Fruit fly (Drosophila melanogaster) whole organism, embryonic: Measurements from ENCODE around the gene Hsp67Ba.
A peak's percentile ranks its signal among the peaks of the same experiment; 100 is the strongest.

Experiments used
- B-H2 ChIP-seq: fragments of 200-800 bp; sonication (Bioruptor generic); optimal IDR thresholded peaks from 2 replicates; lab custom pipeline; 2018; ENCODE audit warnings: missing biosample characterization, mild to moderate bottlenecking, missing genetic modification characterization
- Blimp-1 ChIP-seq: fragments of 200-800 bp; sonication (Bioruptor generic); optimal IDR thresholded peaks from 3 replicates; lab custom pipeline; 2018; ENCODE audit warnings: missing biosample characterization, missing genetic modification characterization, mild to moderate bottlenecking, moderate library complexity, missing genetic modification reagents
- CG10209 ChIP-seq: fragments of 200-800 bp; sonication (Bioruptor generic); optimal IDR thresholded peaks from 3 replicates; lab custom pipeline; 2017; ENCODE audit warnings: missing biosample characterization, mild to moderate bottlenecking, missing genetic modification characterization, missing genetic modification reagents
- CG10543 ChIP-seq: fragments of 200-800 bp; sonication (Bioruptor generic); optimal IDR thresholded peaks from 3 replicates; lab custom pipeline; 2017; ENCODE audit warnings: missing biosample characterization, mild to moderate bottlenecking, missing genetic modification characterization, moderate library complexity
- CG10979 ChIP-seq: fragments of 200-800 bp; sonication (Bioruptor generic); optimal IDR thresholded peaks from 2 replicates; lab custom pipeline; 2018; ENCODE audit warnings: missing biosample characterization, mild to moderate bottlenecking, missing genetic modification characterization, moderate library complexity
- CG14441 ChIP-seq: fragments of 200-800 bp; sonication (Bioruptor generic); IDR thresholded peaks from 2 replicates; pipeline ENCODE4 v1.3.6; 2022; ENCODE audit warnings: missing biosample characterization, missing genetic modification characterization
- CG18011 ChIP-seq: fragments of 200-800 bp; sonication (Bioruptor generic); optimal IDR thresholded peaks from 2 replicates; lab custom pipeline; 2017; ENCODE audit warnings: missing biosample characterization, missing genetic modification characterization, mild to moderate bottlenecking, moderate library complexity, missing genotype
- CG2199 ChIP-seq: fragments of 200-800 bp; sonication (Bioruptor generic); IDR thresholded peaks from 3 replicates; pipeline ENCODE4 v1.3.6; 2022; ENCODE audit warnings: missing biosample characterization, missing genetic modification characterization
- CG30020 ChIP-seq: fragments of 200-800 bp; optimal IDR thresholded peaks from 2 replicates; lab custom pipeline; 2019; ENCODE audit warnings: missing biosample characterization, mild to moderate bottlenecking, missing genetic modification characterization, moderate library complexity
- CG3065 ChIP-seq: fragments of 200-800 bp; sonication (Bioruptor generic); optimal IDR thresholded peaks from 2 replicates; lab custom pipeline; 2016; ENCODE audit warnings: missing biosample characterization, missing genetic modification characterization
- CG31388 ChIP-seq: fragments of 200-800 bp; sonication (Bioruptor generic); optimal IDR thresholded peaks from 2 replicates; lab custom pipeline; 2016; ENCODE audit warnings: missing biosample characterization, missing genetic modification characterization
- CG3847 ChIP-seq: fragments of 200-800 bp; sonication (Bioruptor generic); IDR thresholded peaks from 2 replicates; pipeline ENCODE4 v1.3.6; 2022; ENCODE audit warnings: missing biosample characterization, missing genetic modification characterization
- CG6654 ChIP-seq: fragments of 200-800 bp; sonication (Bioruptor generic); optimal IDR thresholded peaks from 2 replicates; lab custom pipeline; 2017; ENCODE audit warnings: missing biosample characterization, mild to moderate bottlenecking, missing genetic modification characterization
- CG6683 ChIP-seq: fragments of 200-800 bp; sonication (Bioruptor generic); optimal IDR thresholded peaks from 2 replicates; lab custom pipeline; 2017; ENCODE audit warnings: missing biosample characterization, mild to moderate bottlenecking, missing genetic modification characterization, missing genetic modification reagents
- CG6813 ChIP-seq: fragments of 200-800 bp; sonication (Bioruptor generic); optimal IDR thresholded peaks from 2 replicates; lab custom pipeline; 2017; ENCODE audit warnings: missing biosample characterization, missing genetic modification characterization, mild to moderate bottlenecking, moderate library complexity, missing genetic modification reagents
- CG8924 ChIP-seq: fragments of 200-800 bp; optimal IDR thresholded peaks from 3 replicates; lab custom pipeline; 2019; ENCODE audit warnings: missing biosample characterization, mild to moderate bottlenecking, missing genetic modification characterization, moderate library complexity
- CG9797 ChIP-seq: fragments of 200-800 bp; sonication (Bioruptor generic); optimal IDR thresholded peaks from 3 replicates; lab custom pipeline; 2018; ENCODE audit warnings: missing biosample characterization, mild to moderate bottlenecking, missing genetic modification characterization
- CG9876 ChIP-seq: fragments of 200-800 bp; sonication (Bioruptor generic); optimal IDR thresholded peaks from 2 replicates; lab custom pipeline; 2016; ENCODE audit warnings: missing biosample characterization, missing genetic modification characterization
- Dbx ChIP-seq: fragments of 200-800 bp; sonication (Bioruptor generic); IDR thresholded peaks from 3 replicates; pipeline ENCODE4 v1.3.6; 2022; ENCODE audit warnings: missing biosample characterization, missing genetic modification characterization
- Dfd ChIP-seq, 2 experiments: fragments of >200 bp; optimal IDR thresholded peaks; 2 replicates each; lab custom pipeline; 2017; ENCODE audit warnings: missing biosample characterization in 2 of 2, missing genetic modification characterization in 2 of 2
- Dll ChIP-seq: fragments of 200-800 bp; sonication (Bioruptor generic); IDR thresholded peaks from 4 replicates; pipeline ENCODE4 v1.3.6; 2022; ENCODE audit warnings: missing biosample characterization, missing genetic modification characterization; ENCODE audit not compliant: partially characterized antibody
- Doc2 ChIP-seq: fragments of 200-800 bp; sonication (Bioruptor generic); IDR thresholded peaks from 2 replicates; pipeline ENCODE4 v1.3.6; 2022; ENCODE audit warnings: missing biosample characterization, missing genetic modification characterization
- Hr3 ChIP-seq: fragments of 200-800 bp; sonication (Bioruptor generic); optimal IDR thresholded peaks from 3 replicates; lab custom pipeline; 2016; ENCODE audit warnings: missing biosample characterization, missing genetic modification characterization
- Meics ChIP-seq: fragments of 200-800 bp; sonication (Bioruptor generic); optimal IDR thresholded peaks from 2 replicates; lab custom pipeline; 2017; ENCODE audit warnings: missing biosample characterization, mild to moderate bottlenecking, missing genetic modification characterization
- Sry-δ ChIP-seq: fragments of 200-800 bp; sonication (Bioruptor generic); optimal IDR thresholded peaks from 2 replicates; lab custom pipeline; 2016; ENCODE audit warnings: missing biosample characterization, missing genetic modification characterization
- Usf ChIP-seq: fragments of 200-800 bp; sonication (Bioruptor generic); optimal IDR thresholded peaks from 2 replicates; lab custom pipeline; 2017; ENCODE audit warnings: missing genotype, missing biosample characterization, missing genetic modification characterization
- Vsx1 ChIP-seq: fragments of 200-800 bp; sonication (Bioruptor generic); optimal IDR thresholded peaks from 2 replicates; lab custom pipeline; 2017; ENCODE audit warnings: missing biosample characterization, mild to moderate bottlenecking, missing genetic modification characterization, missing genetic modification reagents
- Xbp1 ChIP-seq: fragments of 200-800 bp; sonication (Bioruptor generic); optimal IDR thresholded peaks from 3 replicates; lab custom pipeline; 2016; ENCODE audit warnings: missing biosample characterization, mild to moderate bottlenecking, missing genetic modification characterization
- ac ChIP-seq: fragments of 200-800 bp; sonication (Bioruptor generic); optimal IDR thresholded peaks from 3 replicates; lab custom pipeline; 2017; ENCODE audit warnings: missing biosample characterization, mild to moderate bottlenecking, missing genetic modification characterization
- al ChIP-seq: fragments of 200-800 bp; sonication (Bioruptor generic); IDR thresholded peaks from 2 replicates; pipeline ENCODE4 v1.3.6; 2022; ENCODE audit warnings: missing biosample characterization, missing genetic modification characterization
- ato ChIP-seq: fragments of 200-800 bp; sonication (Bioruptor generic); IDR thresholded peaks from 2 replicates; pipeline ENCODE4 v1.3.6; 2022; ENCODE audit warnings: missing biosample characterization, missing genetic modification characterization; ENCODE audit not compliant: partially characterized antibody
- dati ChIP-seq: fragments of 200-800 bp; sonication (Bioruptor generic); IDR thresholded peaks from 2 replicates; pipeline ENCODE4 v1.3.6; 2022; ENCODE audit warnings: missing biosample characterization, missing genetic modification characterization
- gt ChIP-seq: fragments of 200-800 bp; sonication (Bioruptor generic); IDR thresholded peaks from 2 replicates; pipeline ENCODE4 v1.3.6; 2022; ENCODE audit warnings: missing biosample characterization, missing genetic modification characterization
- jing ChIP-seq: fragments of 200-800 bp; sonication (Bioruptor generic); optimal IDR thresholded peaks from 2 replicates; lab custom pipeline; 2018; ENCODE audit warnings: missing biosample characterization, mild to moderate bottlenecking, missing genetic modification characterization
- klu ChIP-seq: fragments of 200-800 bp; sonication (Bioruptor generic); IDR thresholded peaks from 2 replicates; pipeline ENCODE4 v1.3.6; 2022; ENCODE audit warnings: missing biosample characterization, missing genetic modification characterization
- kni ChIP-seq: fragments of 200-800 bp; sonication (Bioruptor generic); optimal IDR thresholded peaks from 3 replicates; lab custom pipeline; 2017; ENCODE audit warnings: mild to moderate bottlenecking, missing biosample characterization, missing genetic modification reagents, missing genetic modification characterization
- lmd ChIP-seq: fragments of 200-800 bp; sonication (Bioruptor generic); IDR thresholded peaks from 2 replicates; pipeline ENCODE4 v1.3.6; 2022; ENCODE audit warnings: missing biosample characterization, missing genetic modification characterization
- nom ChIP-seq: fragments of 200-800 bp; sonication (Bioruptor generic); optimal IDR thresholded peaks from 2 replicates; lab custom pipeline; 2017; ENCODE audit warnings: missing biosample characterization, missing genetic modification characterization, mild to moderate bottlenecking, moderate library complexity, missing genetic modification reagents
- otp ChIP-seq: fragments of 200-800 bp; sonication (Bioruptor generic); IDR thresholded peaks from 3 replicates; pipeline ENCODE4, ENCODE4 v1.3.6; 2022; ENCODE audit warnings: missing biosample characterization, missing genetic modification characterization
- pum ChIP-seq: fragments of 200-800 bp; sonication (Bioruptor generic); optimal IDR thresholded peaks from 2 replicates; lab custom pipeline; 2016; ENCODE audit warnings: missing biosample characterization, missing genetic modification characterization
- schlank ChIP-seq: fragments of 200-800 bp; sonication (Bioruptor generic); optimal IDR thresholded peaks from 2 replicates; lab custom pipeline; 2018; ENCODE audit warnings: missing biosample characterization, mild to moderate bottlenecking, missing genetic modification characterization
- scrt ChIP-seq: fragments of 200-800 bp; sonication (Bioruptor generic); optimal IDR thresholded peaks from 2 replicates; lab custom pipeline; 2018; ENCODE audit warnings: missing biosample characterization, mild to moderate bottlenecking, missing genetic modification characterization, moderate library complexity
- sr ChIP-seq: fragments of 200-800 bp; sonication (Bioruptor generic); IDR thresholded peaks from 3 replicates; pipeline ENCODE4 v1.3.6; 2022; ENCODE audit warnings: missing biosample characterization, missing genetic modification characterization
- sug ChIP-seq: fragments of 200-800 bp; optimal IDR thresholded peaks from 2 replicates; lab custom pipeline; 2019; ENCODE audit warnings: missing biosample characterization, mild to moderate bottlenecking, missing genetic modification characterization, moderate library complexity
- tgo ChIP-seq: fragments of 200-800 bp; sonication (Bioruptor generic); IDR thresholded peaks from 3 replicates; pipeline ENCODE4 v1.3.6; 2022; ENCODE audit warnings: missing biosample characterization, missing genetic modification characterization
- usp ChIP-seq: fragments of >200 bp; optimal IDR thresholded peaks from 2 replicates; lab custom pipeline; 2017; ENCODE audit warnings: missing biosample characterization, missing genetic modification characterization
- vvl ChIP-seq: fragments of 200-800 bp; sonication (Bioruptor generic); IDR thresholded peaks from 2 replicates; pipeline ENCODE4 v1.3.6; 2022; ENCODE audit warnings: missing biosample characterization, missing genetic modification characterization
- wek ChIP-seq: fragments of 200-800 bp; sonication (Bioruptor generic); optimal IDR thresholded peaks from 3 replicates; lab custom pipeline; 2018; ENCODE audit warnings: missing biosample characterization, mild to moderate bottlenecking, missing genetic modification characterization, moderate library complexity
- z ChIP-seq: fragments of 200-800 bp; sonication (Bioruptor generic); IDR thresholded peaks from 3 replicates; pipeline ENCODE4 v1.3.6; 2022; ENCODE audit warnings: missing biosample characterization, missing genetic modification characterization

The Hsp67Ba gene

dm6 chr3L:9422636-9423419 lies 43.5 kb upstream of the Hsp67Ba start, which contains the start of gene aay (continued):
- TF ChIP-seq CG10209 (GFP tag; lab: Kevin White, UChicago): peak; percentile 99
- TF ChIP-seq wek (GFP tag; lab: Kevin White, UChicago): peak; percentile 92
- TF ChIP-seq CG2199: peak; percentile 97
- TF ChIP-seq otp (GFP tag; lab: Robert Waterston, UW): peak; percentile 97
- TF ChIP-seq pum: peak; percentile 96
- TF ChIP-seq Dbx (GFP tag; lab: Robert Waterston, UW): peak; percentile 97
- peak; percentile 98 for TF ChIP-seq tgo
- peak; percentile 99 for TF ChIP-seq Hr3 (GFP tag; lab: Kevin White, UChicago)
- TF ChIP-seq schlank: peak; percentile 93
- peak; percentile 89 for TF ChIP-seq CG30020
- peak; percentile 51 for TF ChIP-seq CG9797 (GFP tag; lab: Kevin White, UChicago)
- TF ChIP-seq al (GFP tag; lab: Robert Waterston, UW): peak; percentile 96
- TF ChIP-seq CG10979 (tag; lab: Kevin White, UChicago): peak; percentile 99
- peak; percentile 90 for TF ChIP-seq CG18011
- TF ChIP-seq usp (GFP tag; lab: Kevin White, UChicago): no peak
- peak; percentile 97 for TF ChIP-seq jing (GFP tag; lab: Kevin White, UChicago)
- TF ChIP-seq z (GFP tag; lab: Robert Waterston, UW): peak; percentile 88
- TF ChIP-seq CG3847 (GFP tag; lab: Robert Waterston, UW): peak; percentile 98
- TF ChIP-seq Blimp-1 (GFP tag; lab: Kevin White, UChicago): peak; percentile 99
- TF ChIP-seq lmd (GFP tag; lab: Robert Waterston, UW): peak; percentile 98
- TF ChIP-seq B-H2: peak; percentile 94
- TF ChIP-seq Sry-δ (GFP tag; lab: Kevin White, UChicago): peak; percentile 66
- peak; percentile 98 for TF ChIP-seq sug (tag; lab: Kevin White, UChicago)
- peak; percentile 99 for TF ChIP-seq CG6813 (GFP tag; lab: Kevin White, UChicago)
- peak; percentile 91 for TF ChIP-seq CG6654
- TF ChIP-seq gt (GFP tag; lab: Robert Waterston, UW): peak; percentile 96
- TF ChIP-seq Doc2 (GFP tag; lab: Robert Waterston, UW): peak; percentile 94
- TF ChIP-seq vvl: peak; percentile 99
- TF ChIP-seq kni: peak; percentile 95
- TF ChIP-seq ato (GFP tag; lab: Robert Waterston, UW): no peak
- peak; percentile 98 for TF ChIP-seq Meics
- TF ChIP-seq Dll: 0 out of 4 replicates have a peak, but pooled peaks have one; percentile 18
- TF ChIP-seq dati: peak; percentile 90
- peak; percentile 97 for TF ChIP-seq CG6683
- peak; percentile 94 for TF ChIP-seq Usf
- TF ChIP-seq CG8924 (tag; lab: Kevin White, UChicago): peak; percentile 100
- peak; percentile 98 for TF ChIP-seq CG14441 (GFP tag; lab: Robert Waterston, UW)
- peak in 1 of 2 experiments; percentile 86 for TF ChIP-seq Dfd (GFP tag; optimal IDR thresholded peaks at IDR 0.05; lab: Kevin White, UChicago)
- TF ChIP-seq CG3065: peak; percentile 98
- peak; percentile 91 for TF ChIP-seq CG9876 (GFP tag; lab: Kevin White, UChicago)
- peak; percentile 97 for TF ChIP-seq scrt (GFP tag; lab: Kevin White, UChicago)
- peak; percentile 99 for TF ChIP-seq Xbp1 (GFP tag; lab: Kevin White, UChicago)
- peak; percentile 96 for TF ChIP-seq CG31388 (GFP tag; lab: Kevin White, UChicago)
- peak; percentile 94 for TF ChIP-seq nom
- peak; percentile 97 for TF ChIP-seq klu (GFP tag; lab: Robert Waterston, UW)
- TF ChIP-seq ac (GFP tag; lab: Kevin White, UChicago): peak; percentile 98
- TF ChIP-seq sr: peak; percentile 94
- TF ChIP-seq Vsx1 (GFP tag; lab: Kevin White, UChicago): peak; percentile 97
- peak; percentile 97 for TF ChIP-seq CG10543
